Worm (Caenorhabditis elegans): ENCODE data around the gene nhr-134.

- TF ChIP-seq lin-39 (tag; optimal IDR thresholded peaks at IDR 0.05), result no peak
- no peak for TF ChIP-seq jun-1 (tag; optimal IDR thresholded peaks at IDR 0.05)
- no peak for TF ChIP-seq nhr-77 (tag; optimal IDR thresholded peaks at IDR 0.05)
- TF ChIP-seq skn-1 (tag; optimal IDR thresholded peaks at IDR 0.05), result no peak
- no peak for TF ChIP-seq lin-15B (tag; optimal IDR thresholded peaks at IDR 0.05)
- no peak for TF ChIP-seq hpl-2 (GFP tag; optimal IDR thresholded peaks at IDR 0.05)
- no peak for TF ChIP-seq egl-27 (tag; optimal IDR thresholded peaks at IDR 0.05)
- TF ChIP-seq sox-4 (tag; optimal IDR thresholded peaks at IDR 0.05), result no peak
- no peak for TF ChIP-seq F16B12.6 (tag; optimal IDR thresholded peaks at IDR 0.05)
- TF ChIP-seq unc-86 (tag; optimal IDR thresholded peaks at IDR 0.05), result no peak
- no peak for TF ChIP-seq ama-1 (optimal IDR thresholded peaks at IDR 0.05)
- no peak for TF ChIP-seq unc-62 (GFP tag; optimal IDR thresholded peaks at IDR 0.05)
Observed at ce11 chrV:2200402-2200801, 30.6 kb upstream of the nhr-134 start.
